Worm (Caenorhabditis elegans) whole organism, L4/young adult: Measurements from ENCODE around the gene srsx-32.

Experiments
- dao-5 ChIP-seq: sonication (generic microtip); optimal IDR thresholded peaks from 2 replicates; lab custom pipeline; 2016; ENCODE audit warnings: missing genotype, missing genetic modification characterization, moderate library complexity, missing compliant biosample characterization
- him-1 ChIP-seq: sonication (generic microtip); optimal IDR thresholded peaks from 2 replicates; lab custom pipeline; 2016; ENCODE audit warnings: missing genotype, missing genetic modification reagents, missing genetic modification characterization, missing compliant biosample characterization

ce11 chrV:7027055-7027454, 9.9 kb downstream of the srsx-32 start, which contains the start of gene F20A1.6:
- TF ChIP-seq dao-5 (no peak), him-1 (tag; lab: Kevin White, UChicago) (no peak)
